Worm (Caenorhabditis elegans) whole organism, L3 larva: ENCODE results near the gene pbs-6.
A peak's percentile ranks its signal among the peaks of the same experiment; 100 is the strongest.

ENCODE experiments used
- R02D3.7 ChIP-seq: fragments of 150-350 bp; optimal IDR thresholded peaks from 2 replicates; lab custom pipeline; 2014; ENCODE audit warnings: missing biosample characterization, missing genetic modification characterization
- ceh-16 ChIP-seq: sonication (generic microtip); optimal IDR thresholded peaks from 2 replicates; lab custom pipeline; 2017; ENCODE audit warnings: missing biosample characterization, missing genetic modification characterization
- ceh-9 ChIP-seq: sonication (generic microtip); optimal IDR thresholded peaks from 2 replicates; lab custom pipeline; 2018; ENCODE audit warnings: missing biosample characterization, missing genetic modification characterization
- egl-5 ChIP-seq: fragments of 150-350 bp; optimal IDR thresholded peaks from 2 replicates; lab custom pipeline; 2017; ENCODE audit warnings: missing biosample characterization, missing genetic modification reagents, missing genetic modification characterization, inconsistent platforms
- elt-1 ChIP-seq: fragments of 150-350 bp; optimal IDR thresholded peaks from 2 replicates; lab custom pipeline; 2014; ENCODE audit warnings: missing biosample characterization, missing genetic modification characterization
- elt-2 ChIP-seq: sonication (generic microtip); optimal IDR thresholded peaks from 2 replicates; lab custom pipeline; 2016; ENCODE audit warnings: missing genetic modification reagents, mild to moderate bottlenecking, missing genetic modification characterization, missing compliant biosample characterization
- elt-3 ChIP-seq, 3 experiments: fragments of 150-350 bp in 1 of 3; sonication (generic microtip) in 2 of 3; optimal IDR thresholded peaks; 2 replicates in 2 of 3; 4 replicates in 1 of 3; lab custom pipeline; 2014 to 2017; ENCODE audit warnings: missing biosample characterization in 3 of 3, missing genetic modification characterization in 3 of 3
- eor-1 ChIP-seq, 2 experiments: fragments of 150-350 bp; optimal IDR thresholded peaks; 2 replicates each; lab custom pipeline; 2014 to 2018; ENCODE audit warnings: missing biosample characterization in 2 of 2, missing genetic modification characterization in 2 of 2
- fkh-10 ChIP-seq: sonication (generic microtip); optimal IDR thresholded peaks from 2 replicates; lab custom pipeline; 2017; ENCODE audit warnings: missing biosample characterization, missing genetic modification reagents, missing genetic modification characterization
- fos-1 ChIP-seq: fragments of 150-350 bp; optimal IDR thresholded peaks from 2 replicates; lab custom pipeline; 2014; ENCODE audit warnings: missing biosample characterization, missing genetic modification characterization
- hmg-11 ChIP-seq: sonication (generic microtip); optimal IDR thresholded peaks from 2 replicates; lab custom pipeline; 2016; ENCODE audit warnings: missing genetic modification characterization, missing compliant biosample characterization
- jun-1 ChIP-seq: fragments of 150-350 bp; optimal IDR thresholded peaks from 2 replicates; lab custom pipeline; 2014; ENCODE audit warnings: missing biosample characterization, missing genetic modification reagents, missing genetic modification characterization
- lin-15B ChIP-seq: fragments of 150-350 bp; optimal IDR thresholded peaks from 2 replicates; lab custom pipeline; 2014; ENCODE audit warnings: missing biosample characterization, missing genetic modification characterization
- lin-39 ChIP-seq: fragments of 150-350 bp; optimal IDR thresholded peaks from 2 replicates; lab custom pipeline; 2018; ENCODE audit warnings: missing biosample characterization, missing genetic modification reagents, missing genetic modification characterization
- lsy-12 ChIP-seq: sonication (generic microtip); optimal IDR thresholded peaks from 2 replicates; lab custom pipeline; 2016; ENCODE audit warnings: mild to moderate bottlenecking, missing genetic modification characterization, missing compliant biosample characterization
- mdl-1 ChIP-seq: fragments of 150-350 bp; optimal IDR thresholded peaks from 2 replicates; lab custom pipeline; 2014; ENCODE audit warnings: missing biosample characterization, missing genetic modification characterization
- mml-1 ChIP-seq: fragments of 150-350 bp; sonication (generic microtip); optimal IDR thresholded peaks from 3 replicates; lab custom pipeline; 2014; ENCODE audit warnings: missing biosample characterization, missing genetic modification characterization
- nfya-1 ChIP-seq: sonication (generic microtip); optimal IDR thresholded peaks from 2 replicates; lab custom pipeline; 2017; ENCODE audit warnings: missing genetic modification characterization, mild to moderate bottlenecking, missing compliant biosample characterization, antibody characterized with exemption, moderate library complexity; ENCODE audit not compliant: insufficient read depth
- nhr-11 ChIP-seq: fragments of 150-350 bp; optimal IDR thresholded peaks from 2 replicates; lab custom pipeline; 2014; ENCODE audit warnings: missing biosample characterization, missing genetic modification characterization
- nhr-12 ChIP-seq: fragments of 150-350 bp; optimal IDR thresholded peaks from 2 replicates; lab custom pipeline; 2014; ENCODE audit warnings: missing biosample characterization, missing genetic modification characterization
- nhr-237 ChIP-seq: fragments of 150-350 bp; optimal IDR thresholded peaks from 2 replicates; lab custom pipeline; 2014; ENCODE audit warnings: missing biosample characterization, missing genetic modification characterization
- nhr-25 ChIP-seq: sonication (generic microtip); optimal IDR thresholded peaks from 2 replicates; lab custom pipeline; 2017; ENCODE audit warnings: missing biosample characterization, missing genetic modification characterization
- nhr-43 ChIP-seq: sonication (generic microtip); optimal IDR thresholded peaks from 2 replicates; lab custom pipeline; 2016; ENCODE audit warnings: mild to moderate bottlenecking, missing genetic modification characterization, missing compliant biosample characterization; ENCODE audit not compliant: poor library complexity, severe bottlenecking
- nhr-67 ChIP-seq: fragments of 150-350 bp; optimal IDR thresholded peaks from 2 replicates; lab custom pipeline; 2014; ENCODE audit warnings: missing biosample characterization, missing genetic modification characterization
- nhr-76 ChIP-seq: fragments of 150-350 bp; sonication (generic microtip); optimal IDR thresholded peaks from 5 replicates; lab custom pipeline; 2014; ENCODE audit warnings: missing biosample characterization, missing genetic modification characterization
- nhr-77 ChIP-seq: fragments of 150-350 bp; optimal IDR thresholded peaks from 2 replicates; lab custom pipeline; 2014; ENCODE audit warnings: missing biosample characterization, missing genetic modification characterization
- pha-4 ChIP-seq: fragments of 150-350 bp; optimal IDR thresholded peaks from 2 replicates; lab custom pipeline; 2014; ENCODE audit warnings: missing biosample characterization, missing genetic modification reagents, missing genetic modification characterization
- pqm-1 ChIP-seq: fragments of 150-350 bp; optimal IDR thresholded peaks from 2 replicates; lab custom pipeline; 2017; ENCODE audit warnings: missing biosample characterization, missing genetic modification characterization, inconsistent platforms
- sea-2 ChIP-seq: fragments of 150-350 bp; sonication (generic microtip); optimal IDR thresholded peaks from 4 replicates; lab custom pipeline; 2014; ENCODE audit warnings: missing biosample characterization, missing genetic modification reagents, missing genetic modification characterization
- skn-1 ChIP-seq: fragments of 150-350 bp; optimal IDR thresholded peaks from 2 replicates; lab custom pipeline; 2014; ENCODE audit warnings: missing biosample characterization, missing genetic modification characterization
- snpc-4 ChIP-seq: fragments of 150-350 bp; optimal IDR thresholded peaks from 2 replicates; lab custom pipeline; 2014; ENCODE audit warnings: missing biosample characterization, missing genetic modification characterization
- unc-62 ChIP-seq: fragments of 150-350 bp; sonication (generic microtip); optimal IDR thresholded peaks from 4 replicates; lab custom pipeline; 2014; ENCODE audit warnings: missing biosample characterization, missing genetic modification reagents, missing genetic modification characterization
- ztf-11 ChIP-seq: fragments of 150-350 bp; optimal IDR thresholded peaks from 2 replicates; lab custom pipeline; 2014; ENCODE audit warnings: missing biosample characterization, missing genetic modification characterization
- ztf-4 ChIP-seq: fragments of 150-350 bp; optimal IDR thresholded peaks from 2 replicates; lab custom pipeline; 2014; ENCODE audit warnings: missing biosample characterization, missing genetic modification characterization

pbs-6 gene

ce11 chrIII:8224769-8225168, 19.1 kb downstream of the pbs-6 start, which contains the start of gene mob-4:
mob-4 (plus strand) TSS chrIII:8225097.
- TF ChIP-seq lin-15B (tag; lab: Kevin White, UChicago) (peak; percentile 57), egl-5 (tag; lab: Kevin White, UChicago) (peak; percentile 1), elt-1 (tag; lab: Kevin White, UChicago) (no peak), ceh-16 (tag; lab: Kevin White, UChicago) (no peak), ztf-4 (tag; lab: Kevin White, UChicago) (no peak), nhr-67 (no peak), lin-39 (tag; lab: Kevin White, UChicago) (no peak), hmg-11 (tag; lab: Kevin White, UChicago) (peak; percentile 41), fkh-10 (GFP tag; lab: Kevin White, UChicago) (no peak), pha-4 (tag; lab: Kevin White, UChicago) (peak; percentile 22), nhr-11 (tag; lab: Kevin White, UChicago) (no peak), eor-1 (tag; optimal IDR thresholded peaks at IDR 0.05; lab: Kevin White, UChicago) (no peak), fos-1 (tag; lab: Kevin White, UChicago) (no peak), nfya-1 (tag; lab: Kevin White, UChicago) (peak; percentile 11), ztf-11 (tag; lab: Kevin White, UChicago) (no peak), skn-1 (tag; lab: Kevin White, UChicago) (no peak), mml-1 (no peak), elt-2 (tag; lab: Kevin White, UChicago) (no peak), mdl-1 (tag; lab: Kevin White, UChicago) (no peak)

ce11 chrIII:8220081-8220480, 23.8 kb downstream of the pbs-6 start:
- TF ChIP-seq nhr-43 (tag; lab: Kevin White, UChicago), result no peak
- TF ChIP-seq R02D3.7 (tag; lab: Kevin White, UChicago), result no peak
- no peak for TF ChIP-seq nhr-76 (tag; lab: Kevin White, UChicago)
- TF ChIP-seq sea-2 (GFP tag; lab: Kevin White, UChicago), result no peak
- no peak for TF ChIP-seq nhr-12 (tag; lab: Kevin White, UChicago)
- TF ChIP-seq nfya-1 (tag; lab: Kevin White, UChicago), result no peak
- no peak for TF ChIP-seq unc-62 (GFP tag; lab: Kevin White, UChicago)
- TF ChIP-seq elt-1 (tag; lab: Kevin White, UChicago), result no peak
- no peak for TF ChIP-seq lin-15B (tag; lab: Kevin White, UChicago)
- TF ChIP-seq jun-1 (tag; lab: Kevin White, UChicago), result no peak
- TF ChIP-seq nhr-77 (tag; lab: Kevin White, UChicago), result no peak
- no peak for TF ChIP-seq ceh-9 (tag; lab: Kevin White, UChicago)
- TF ChIP-seq lsy-12 (tag; lab: Kevin White, UChicago), result no peak
- TF ChIP-seq elt-3 (tag; optimal IDR thresholded peaks at IDR 0.05; lab: Kevin White, UChicago), result no peak
- no peak for TF ChIP-seq pqm-1 (tag; lab: Kevin White, UChicago)
- TF ChIP-seq skn-1 (tag; lab: Kevin White, UChicago), result no peak
- TF ChIP-seq snpc-4 (tag; lab: Kevin White, UChicago), result no peak
- TF ChIP-seq ceh-16 (tag; lab: Kevin White, UChicago), result no peak
- TF ChIP-seq nhr-67, result no peak

ce11 chrIII:8217919-8218318, 26.0 kb downstream of the pbs-6 start, which contains the start of gene C30A5.16:
C30A5.16 (plus strand) TSS chrIII:8218219.
- TF ChIP-seq nhr-25, result no peak
- no peak for TF ChIP-seq nhr-43 (tag; lab: Kevin White, UChicago)
- no peak for TF ChIP-seq elt-1 (tag; lab: Kevin White, UChicago)
- TF ChIP-seq nhr-67, result no peak

ce11 chrIII:8216224-8216623, 27.7 kb downstream of the pbs-6 start, which contains the start of gene unc-86:
unc-86 (minus strand) TSS chrIII:8216336.
- TF ChIP-seq nfya-1 (tag; lab: Kevin White, UChicago) (peak; percentile 67), elt-1 (tag; lab: Kevin White, UChicago) (no peak), nhr-77 (tag; lab: Kevin White, UChicago) (no peak), R02D3.7 (tag; lab: Kevin White, UChicago) (no peak), lin-15B (tag; lab: Kevin White, UChicago) (no peak), nhr-12 (tag; lab: Kevin White, UChicago) (no peak), nhr-237 (no peak), nhr-43 (tag; lab: Kevin White, UChicago) (no peak)
